Worm (Caenorhabditis elegans) whole organism, L2 larva: Measurements from ENCODE around the gene ptr-5.

Experiments used
- C34F6.9 ChIP-seq: fragments of 150-350 bp; optimal IDR thresholded peaks from 2 replicates; lab custom pipeline; 2014; ENCODE audit warnings: missing biosample characterization, missing genetic modification characterization
- F13H6.1 ChIP-seq: sonication (generic microtip); optimal IDR thresholded peaks from 2 replicates; lab custom pipeline; 2016; ENCODE audit warnings: missing genetic modification characterization, missing compliant biosample characterization
- R02D3.7 ChIP-seq: fragments of 150-350 bp; optimal IDR thresholded peaks from 2 replicates; lab custom pipeline; 2014; ENCODE audit warnings: missing biosample characterization, missing genetic modification characterization
- Y55F3AM.14 ChIP-seq: fragments of 200-800 bp; sonication (Bioruptor generic); optimal IDR thresholded peaks from 2 replicates; lab custom pipeline; 2018; ENCODE audit warnings: mild to moderate bottlenecking, missing genetic modification characterization, missing compliant biosample characterization
- ZK546.5 ChIP-seq: sonication (generic microtip); optimal IDR thresholded peaks from 2 replicates; lab custom pipeline; 2017; ENCODE audit warnings: missing biosample characterization, missing genetic modification characterization
- alr-1 ChIP-seq: fragments of 150-350 bp; optimal IDR thresholded peaks from 2 replicates; lab custom pipeline; 2014; ENCODE audit warnings: missing biosample characterization, missing genetic modification characterization
- aly-2 ChIP-seq: fragments of 150-350 bp; optimal IDR thresholded peaks from 2 replicates; lab custom pipeline; 2014; ENCODE audit warnings: missing biosample characterization, missing genetic modification characterization
- ama-1 ChIP-seq: fragments of 150-350 bp; optimal IDR thresholded peaks from 2 replicates; lab custom pipeline; 2018; ENCODE audit warnings: inconsistent platforms
- blmp-1 ChIP-seq: sonication (generic microtip); optimal IDR thresholded peaks from 2 replicates; lab custom pipeline; 2017; ENCODE audit warnings: missing genetic modification characterization, mild to moderate bottlenecking, missing compliant biosample characterization, antibody characterized with exemption, moderate library complexity; ENCODE audit not compliant: insufficient read depth
- ceh-16 ChIP-seq: fragments of 150-350 bp; optimal IDR thresholded peaks from 2 replicates; lab custom pipeline; 2014; ENCODE audit warnings: missing biosample characterization, missing genetic modification characterization
- ceh-82 ChIP-seq: fragments of 150-350 bp; optimal IDR thresholded peaks from 2 replicates; lab custom pipeline; 2014; ENCODE audit warnings: missing biosample characterization, missing genetic modification characterization
- crh-2 ChIP-seq: sonication (generic microtip); optimal IDR thresholded peaks from 2 replicates; lab custom pipeline; 2017; ENCODE audit warnings: missing biosample characterization, missing genetic modification characterization
- dmd-4 ChIP-seq: sonication (generic microtip); optimal IDR thresholded peaks from 2 replicates; lab custom pipeline; 2017; ENCODE audit warnings: missing biosample characterization, missing genetic modification characterization
- egl-27 ChIP-seq: sonication (generic microtip); optimal IDR thresholded peaks from 3 replicates; lab custom pipeline; 2017; ENCODE audit warnings: missing biosample characterization, missing genetic modification reagents, missing genetic modification characterization
- elt-1 ChIP-seq: fragments of 150-350 bp; optimal IDR thresholded peaks from 2 replicates; lab custom pipeline; 2014; ENCODE audit warnings: missing biosample characterization, missing genetic modification characterization
- elt-3 ChIP-seq: sonication (generic microtip); optimal IDR thresholded peaks from 2 replicates; lab custom pipeline; 2017; ENCODE audit warnings: missing biosample characterization, missing genetic modification characterization
- fos-1 ChIP-seq: fragments of 150-350 bp; optimal IDR thresholded peaks from 2 replicates; lab custom pipeline; 2014; ENCODE audit warnings: missing biosample characterization, missing genetic modification characterization
- gmeb-1 ChIP-seq: fragments of 150-350 bp; optimal IDR thresholded peaks from 2 replicates; lab custom pipeline; 2014; ENCODE audit warnings: missing biosample characterization, missing genetic modification characterization
- lin-11 ChIP-seq: fragments of 150-350 bp; sonication (generic microtip); optimal IDR thresholded peaks from 2 replicates; lab custom pipeline; 2014; ENCODE audit warnings: missing biosample characterization, missing genetic modification characterization, inconsistent platforms, mixed read lengths
- lin-13 ChIP-seq: fragments of 150-350 bp; optimal IDR thresholded peaks from 2 replicates; lab custom pipeline; 2014; ENCODE audit warnings: missing biosample characterization, missing genetic modification reagents, missing genetic modification characterization
- lin-39 ChIP-seq: fragments of 150-350 bp; optimal IDR thresholded peaks from 2 replicates; lab custom pipeline; 2014; ENCODE audit warnings: missing biosample characterization, missing genetic modification reagents, missing genetic modification characterization
- lsy-2 ChIP-seq, 2 experiments: fragments of 150-350 bp in 1 of 2; sonication (generic microtip) in 1 of 2; optimal IDR thresholded peaks; 2 replicates each; lab custom pipeline; 2014 to 2017; ENCODE audit warnings: missing biosample characterization in 2 of 2, missing genetic modification characterization in 2 of 2
- mab-5 ChIP-seq: fragments of 150-350 bp; optimal IDR thresholded peaks from 2 replicates; lab custom pipeline; 2014; ENCODE audit warnings: missing biosample characterization, missing genetic modification characterization
- mbf-1 ChIP-seq: sonication (generic microtip); optimal IDR thresholded peaks from 2 replicates; lab custom pipeline; 2017; ENCODE audit warnings: missing biosample characterization, missing genetic modification characterization
- mdl-1 ChIP-seq, 2 experiments: fragments of 150-350 bp in 1 of 2; sonication (generic microtip) in 1 of 2; optimal IDR thresholded peaks; 2 replicates each; lab custom pipeline; 2017; ENCODE audit warnings: missing biosample characterization in 2 of 2, missing genetic modification characterization in 2 of 2
- nhr-10 ChIP-seq: sonication (generic microtip); optimal IDR thresholded peaks from 2 replicates; lab custom pipeline; 2017; ENCODE audit warnings: missing biosample characterization, missing genetic modification characterization
- nhr-11 ChIP-seq: fragments of 150-350 bp; optimal IDR thresholded peaks from 2 replicates; lab custom pipeline; 2014; ENCODE audit warnings: missing biosample characterization, missing genetic modification characterization
- nhr-12 ChIP-seq: fragments of 150-350 bp; optimal IDR thresholded peaks from 2 replicates; lab custom pipeline; 2014; ENCODE audit warnings: missing biosample characterization, missing genetic modification characterization
- nhr-129 ChIP-seq: fragments of 150-350 bp; optimal IDR thresholded peaks from 2 replicates; lab custom pipeline; 2014; ENCODE audit warnings: missing biosample characterization, missing genetic modification characterization
- nhr-21 ChIP-seq: fragments of 150-350 bp; optimal IDR thresholded peaks from 2 replicates; lab custom pipeline; 2014; ENCODE audit warnings: missing biosample characterization, missing genetic modification characterization
- nhr-23 ChIP-seq: fragments of 150-350 bp; optimal IDR thresholded peaks from 2 replicates; lab custom pipeline; 2014; ENCODE audit warnings: missing biosample characterization, missing genetic modification reagents, missing genetic modification characterization
- nhr-237 ChIP-seq: fragments of 150-350 bp; optimal IDR thresholded peaks from 2 replicates; lab custom pipeline; 2014; ENCODE audit warnings: missing biosample characterization, missing genetic modification characterization
- nhr-25 ChIP-seq: fragments of 150-350 bp; sonication (generic microtip); optimal IDR thresholded peaks from 3 replicates; lab custom pipeline; 2014; ENCODE audit warnings: missing biosample characterization, missing genetic modification characterization
- nhr-6 ChIP-seq: fragments of 150-350 bp; optimal IDR thresholded peaks from 2 replicates; lab custom pipeline; 2014; ENCODE audit warnings: missing biosample characterization, missing genetic modification characterization
- nhr-77 ChIP-seq: fragments of 150-350 bp; optimal IDR thresholded peaks from 2 replicates; lab custom pipeline; 2014; ENCODE audit warnings: missing biosample characterization, missing genetic modification characterization
- peb-1 ChIP-seq: fragments of 150-350 bp; optimal IDR thresholded peaks from 2 replicates; lab custom pipeline; 2014; ENCODE audit warnings: missing biosample characterization, missing genetic modification characterization
- sem-4 ChIP-seq: fragments of 150-350 bp; optimal IDR thresholded peaks from 2 replicates; lab custom pipeline; 2014; ENCODE audit warnings: missing biosample characterization, missing genetic modification reagents, missing genetic modification characterization
- skn-1 ChIP-seq: sonication (generic microtip); optimal IDR thresholded peaks from 2 replicates; lab custom pipeline; 2017; ENCODE audit warnings: missing biosample characterization, missing genetic modification characterization
- sma-3 ChIP-seq: sonication (generic microtip); optimal IDR thresholded peaks from 2 replicates; lab custom pipeline; 2016; ENCODE audit warnings: missing genetic modification reagents, missing genetic modification characterization, missing compliant biosample characterization
- sma-9 ChIP-seq, 2 experiments: fragments of 150-350 bp in 1 of 2; sonication (generic microtip) in 1 of 2; optimal IDR thresholded peaks; 2 replicates each; lab custom pipeline; 2014 to 2016; ENCODE audit warnings: missing genetic modification characterization in 2 of 2, mild to moderate bottlenecking in 1 of 2, missing biosample characterization in 1 of 2, missing compliant biosample characterization in 1 of 2, missing genetic modification reagents in 1 of 2, moderate library complexity in 1 of 2
- snpc-4 ChIP-seq: fragments of 150-350 bp; optimal IDR thresholded peaks from 2 replicates; lab custom pipeline; 2014; ENCODE audit warnings: missing biosample characterization, missing genetic modification characterization
- unc-39 ChIP-seq: fragments of 150-350 bp; optimal IDR thresholded peaks from 2 replicates; lab custom pipeline; 2014; ENCODE audit warnings: missing biosample characterization, missing genetic modification characterization
- unc-55 ChIP-seq: fragments of 150-350 bp; sonication (generic microtip); optimal IDR thresholded peaks from 3 replicates; lab custom pipeline; 2014; ENCODE audit warnings: missing biosample characterization, missing genetic modification reagents, missing genetic modification characterization
- unc-62 ChIP-seq: fragments of 150-350 bp; optimal IDR thresholded peaks from 2 replicates; lab custom pipeline; 2014; ENCODE audit warnings: missing biosample characterization, missing genetic modification reagents, missing genetic modification characterization
- zag-1 ChIP-seq: fragments of 150-350 bp; optimal IDR thresholded peaks from 2 replicates; lab custom pipeline; 2014; ENCODE audit warnings: missing biosample characterization, missing genetic modification characterization
- ztf-1 ChIP-seq: fragments of 200-800 bp; sonication (Bioruptor generic); conservative IDR thresholded peaks from 2 replicates; pipeline ENCODE4 v1.3.6; 2022; ENCODE audit warnings: missing genetic modification characterization, missing compliant biosample characterization
- ztf-11 ChIP-seq: sonication (generic microtip); optimal IDR thresholded peaks from 2 replicates; lab custom pipeline; 2017; ENCODE audit warnings: missing biosample characterization, missing genetic modification characterization
- ztf-4 ChIP-seq: fragments of 150-350 bp; optimal IDR thresholded peaks from 2 replicates; lab custom pipeline; 2014; ENCODE audit warnings: missing biosample characterization, missing genetic modification characterization

The ptr-5 gene

DNA sequence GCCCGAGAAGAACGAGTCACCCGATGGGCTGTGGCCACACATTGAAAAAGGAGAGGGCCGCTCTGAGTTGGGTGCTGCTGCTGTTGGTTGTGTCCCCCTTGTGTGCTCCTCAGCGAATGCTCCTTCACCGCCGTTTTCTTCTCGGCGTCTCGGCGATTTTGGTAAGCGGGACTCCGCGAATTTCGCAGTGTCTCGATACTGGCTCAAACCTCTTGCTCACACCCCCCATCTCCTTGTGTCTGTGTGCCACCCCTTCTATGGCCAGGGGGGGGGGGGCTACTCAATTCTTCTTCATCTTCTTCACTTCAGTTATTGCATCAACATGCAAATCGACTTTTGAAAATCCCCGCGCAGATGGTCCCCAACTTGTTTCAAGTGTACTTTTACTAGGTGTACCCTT, 3.4 kb upstream of the ptr-5 start:
- TF ChIP-seq nhr-11: no peak
- TF ChIP-seq lsy-2 (tag; optimal IDR thresholded peaks at IDR 0.05; lab: Kevin White, UChicago): peak; percentile 1 to 10
- TF ChIP-seq mab-5: no peak
- TF ChIP-seq ceh-16 (tag; lab: Kevin White, UChicago): no peak
- TF ChIP-seq nhr-25 (tag; lab: Kevin White, UChicago): no peak
- peak; percentile 36 for TF ChIP-seq zag-1 (tag; lab: Kevin White, UChicago)
- TF ChIP-seq fos-1 (tag; lab: Kevin White, UChicago): no peak
- no peak for TF ChIP-seq sma-3 (GFP tag; lab: Kevin White, UChicago)
- no peak for TF ChIP-seq ztf-1 (GFP tag; lab: Robert Waterston, UW)
- no peak for TF ChIP-seq sma-9 (GFP tag; optimal IDR thresholded peaks at IDR 0.05; lab: Kevin White, UChicago)
- TF ChIP-seq sma-9 (tag; optimal IDR thresholded peaks at IDR 0.05; lab: Kevin White, UChicago): no peak
- TF ChIP-seq mdl-1 (tag; optimal IDR thresholded peaks at IDR 0.05; lab: Kevin White, UChicago): no peak
- TF ChIP-seq elt-3 (tag; lab: Kevin White, UChicago): no peak
- no peak for TF ChIP-seq blmp-1 (tag; lab: Kevin White, UChicago)
- no peak for TF ChIP-seq nhr-6
- TF ChIP-seq peb-1 (tag; lab: Kevin White, UChicago): no peak
- no peak for TF ChIP-seq sem-4
- TF ChIP-seq nhr-21: no peak
- no peak for TF ChIP-seq mbf-1 (tag; lab: Kevin White, UChicago)
- TF ChIP-seq C34F6.9 (tag; lab: Kevin White, UChicago): peak; percentile 46
- peak; percentile 55 for TF ChIP-seq F13H6.1 (tag; lab: Kevin White, UChicago)
- TF ChIP-seq unc-55 (GFP tag; lab: Kevin White, UChicago): peak; percentile 39
- no peak for TF ChIP-seq lin-13 (GFP tag; lab: Kevin White, UChicago)
- no peak for TF ChIP-seq R02D3.7
- no peak for TF ChIP-seq alr-1 (tag; lab: Kevin White, UChicago)
- no peak for TF ChIP-seq elt-1
- no peak for TF ChIP-seq unc-62 (GFP tag; lab: Kevin White, UChicago)
- no peak for TF ChIP-seq nhr-10
- no peak for TF ChIP-seq skn-1 (tag; lab: Kevin White, UChicago)
- TF ChIP-seq nhr-12 (tag; lab: Kevin White, UChicago): no peak
- no peak for TF ChIP-seq nhr-77 (tag; lab: Kevin White, UChicago)
- TF ChIP-seq snpc-4 (tag; lab: Kevin White, UChicago): no peak
- no peak for TF ChIP-seq ztf-4
- no peak for TF ChIP-seq Y55F3AM.14 (GFP tag; lab: Kevin White, UChicago)
- no peak for TF ChIP-seq egl-27 (tag; lab: Kevin White, UChicago)
- TF ChIP-seq nhr-237 (tag; lab: Kevin White, UChicago): no peak
- no peak for TF ChIP-seq dmd-4
- TF ChIP-seq crh-2: peak; percentile 4
- TF ChIP-seq gmeb-1: no peak
- peak; percentile 16 for TF ChIP-seq nhr-129 (tag; lab: Kevin White, UChicago)
- peak; percentile 49 for TF ChIP-seq lin-11 (tag; lab: Kevin White, UChicago)
- no peak for TF ChIP-seq unc-39 (tag; lab: Kevin White, UChicago)
- TF ChIP-seq aly-2 (tag; lab: Kevin White, UChicago): no peak
- TF ChIP-seq lin-39 (tag; lab: Kevin White, UChicago): no peak
- no peak for TF ChIP-seq ceh-82 (tag; lab: Kevin White, UChicago)
- TF ChIP-seq ama-1: no peak
- no peak for TF ChIP-seq nhr-23 (tag; lab: Kevin White, UChicago)
- no peak for TF ChIP-seq ztf-11
- no peak for TF ChIP-seq ZK546.5 (tag; lab: Kevin White, UChicago)
